Fruit fly (Drosophila melanogaster): ENCODE data around the gene Ype.
A peak's percentile ranks its signal among the peaks of the same experiment; 100 is the strongest.

The Ype gene

DNA sequence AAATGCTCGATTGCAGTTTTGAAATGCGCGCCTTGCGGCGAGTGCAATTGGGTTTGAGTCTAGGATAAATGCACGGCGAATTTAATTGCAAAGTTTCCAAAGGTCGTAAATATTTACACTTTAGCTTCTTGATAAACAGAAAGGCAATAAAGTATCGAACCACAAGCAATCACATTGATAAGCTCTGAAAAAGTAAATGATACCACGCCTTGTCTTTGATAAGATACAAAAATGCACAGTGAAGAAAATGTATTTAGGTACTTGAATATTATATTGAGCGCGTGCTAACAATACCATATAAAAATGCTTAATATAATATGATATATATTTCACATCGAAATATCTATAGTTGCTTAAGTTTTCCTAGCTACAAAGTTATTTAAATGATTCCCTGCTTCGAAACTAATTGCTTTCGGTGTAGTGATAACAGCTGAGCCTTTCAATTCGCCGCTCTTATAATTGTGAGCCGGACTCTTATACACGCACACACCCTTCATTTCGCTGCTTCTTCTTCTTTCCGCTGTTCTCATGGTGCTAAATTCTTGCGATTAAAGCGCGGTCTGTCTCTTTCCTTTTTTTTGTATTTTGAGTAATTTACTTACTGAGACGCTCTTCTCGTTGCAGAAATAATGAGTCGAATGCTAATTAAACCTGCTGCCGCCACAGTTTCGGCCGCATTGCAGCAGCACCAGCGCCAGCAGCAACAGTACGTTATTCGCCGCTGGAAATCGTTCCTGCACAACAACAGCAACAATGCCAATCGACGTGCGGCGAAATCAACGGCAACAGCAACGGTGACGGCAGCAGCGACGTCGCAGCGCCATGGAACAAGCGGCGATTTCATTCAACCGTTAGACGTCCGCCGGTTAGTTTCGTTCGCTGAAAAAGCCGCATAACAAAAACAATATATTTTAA, 13.7 kb downstream of the Ype start (continued):
- TF ChIP-seq CG12071 (GFP tag; optimal IDR thresholded peaks at IDR 0.05) = peak; percentile 73
- peak; percentile 63 for TF ChIP-seq scrt (GFP tag; optimal IDR thresholded peaks at IDR 0.05)
- TF ChIP-seq jing (GFP tag; optimal IDR thresholded peaks at IDR 0.05) = peak; percentile 49
- peak; percentile 82 for TF ChIP-seq CG3407 (GFP tag; optimal IDR thresholded peaks at IDR 0.05)
- no peak for TF ChIP-seq pfk (GFP tag; optimal IDR thresholded peaks at IDR 0.05)
- peak; percentile 27 for TF ChIP-seq CG31388 (GFP tag; optimal IDR thresholded peaks at IDR 0.05)
- TF ChIP-seq Max (GFP tag; optimal IDR thresholded peaks at IDR 0.05) = peak; percentile 79
- TF ChIP-seq trem (tag; optimal IDR thresholded peaks at IDR 0.05) = peak; percentile 66
- peak; percentile 81 for TF ChIP-seq tgo (GFP tag; IDR thresholded peaks at IDR 0.05)
- TF ChIP-seq CG17829 (tag; optimal IDR thresholded peaks at IDR 0.05) = peak; percentile 88
- TF ChIP-seq CG3163 (GFP tag; optimal IDR thresholded peaks at IDR 0.05) = no peak
- TF ChIP-seq CG30431 (GFP tag; optimal IDR thresholded peaks at IDR 0.05) = peak; percentile 66
- TF ChIP-seq CG14014 (GFP tag; IDR thresholded peaks at IDR 0.05) = peak; percentile 66; the same call in 1 of the 2 replicates
- peak; percentile 70 for TF ChIP-seq CG10147 (GFP tag; optimal IDR thresholded peaks at IDR 0.05)
- TF ChIP-seq cato (GFP tag; optimal IDR thresholded peaks at IDR 0.05; ENCODE audit: borderline replicate concordance) = peak; percentile 58
- TF ChIP-seq sr (GFP tag; IDR thresholded peaks at IDR 0.05) = no peak
- peak; percentile 85 for TF ChIP-seq phol (tag; optimal IDR thresholded peaks at IDR 0.05)
- peak; percentile 26 for TF ChIP-seq HLH54F (GFP tag; optimal IDR thresholded peaks at IDR 0.05)
- TF ChIP-seq CG1647 (GFP tag; optimal IDR thresholded peaks at IDR 0.05) = peak; percentile 29
- peak; percentile 79; the same call in 2 of the 3 replicates for TF ChIP-seq z (GFP tag; IDR thresholded peaks at IDR 0.05)
- peak; percentile 64 for TF ChIP-seq CG13894 (tag; optimal IDR thresholded peaks at IDR 0.05)
- peak; percentile 88 for TF ChIP-seq unpg (GFP tag; optimal IDR thresholded peaks at IDR 0.05)
- peak; percentile 92 for TF ChIP-seq vvl (GFP tag; IDR thresholded peaks at IDR 0.05)
- TF ChIP-seq CG11085 (GFP tag; IDR thresholded peaks at IDR 0.05) = peak; percentile 73
- TF ChIP-seq onecut (GFP tag; IDR thresholded peaks at IDR 0.05) = peak; percentile 32; the same call in 1 of the 2 replicates
- peak; percentile 89 for TF ChIP-seq Atf6 (GFP tag; IDR thresholded peaks at IDR 0.05)
- TF ChIP-seq HmgZ (tag; optimal IDR thresholded peaks at IDR 0.05) = peak; percentile 85
- peak; percentile 80 for TF ChIP-seq caup (GFP tag; optimal IDR thresholded peaks at IDR 0.05; ENCODE audit: severe bottlenecking)
- TF ChIP-seq crp (GFP tag; optimal IDR thresholded peaks at IDR 0.05) = peak in 1 of 2 experiments; percentile 76
- TF ChIP-seq gsb-n (tag; optimal IDR thresholded peaks at IDR 0.05) = peak; percentile 83
- peak in 1 of 2 experiments; percentile 50 for TF ChIP-seq insv (GFP tag; optimal IDR thresholded peaks at IDR 0.05)
- peak; percentile 40 for TF ChIP-seq CG12744 (GFP tag; optimal IDR thresholded peaks at IDR 0.05)
- no peak for TF ChIP-seq pum (GFP tag; optimal IDR thresholded peaks at IDR 0.05)
- TF ChIP-seq Camta (GFP tag; optimal IDR thresholded peaks at IDR 0.05) = peak; percentile 58
- TF ChIP-seq Sox102F (GFP tag; optimal IDR thresholded peaks at IDR 0.05) = peak; percentile 89
- TF ChIP-seq CG16863 (GFP tag; optimal IDR thresholded peaks at IDR 0.05) = peak; percentile 61
- TF ChIP-seq CG2202 (tag; optimal IDR thresholded peaks at IDR 0.05) = peak; percentile 25
- peak; percentile 68 for TF ChIP-seq CG12942 (GFP tag; optimal IDR thresholded peaks at IDR 0.05)
- TF ChIP-seq D19B (GFP tag; optimal IDR thresholded peaks at IDR 0.05) = peak; percentile 67
- TF ChIP-seq CG1603 (tag; optimal IDR thresholded peaks at IDR 0.05) = peak; percentile 74
- TF ChIP-seq CG43689 (GFP tag; IDR thresholded peaks at IDR 0.05) = peak; percentile 71
- peak; percentile 61; the same call in 1 of the 3 replicates for TF ChIP-seq CG7357 (GFP tag; IDR thresholded peaks at IDR 0.05)
- peak; percentile 37 for TF ChIP-seq Ravus (GFP tag; IDR thresholded peaks at IDR 0.05)
- peak; percentile 83 for TF ChIP-seq CG11504 (tag; optimal IDR thresholded peaks at IDR 0.05)
- TF ChIP-seq tin (GFP tag; optimal IDR thresholded peaks at IDR 0.05) = peak; percentile 81
- no peak for TF ChIP-seq zen2 (GFP tag; IDR thresholded peaks at IDR 0.05; ENCODE audit: partially characterized antibody)
- TF ChIP-seq dati (GFP tag; IDR thresholded peaks at IDR 0.05) = 0 out of 2 replicates have a peak, but pooled peaks have one; percentile 2
- peak; percentile 80 for TF ChIP-seq Hr3 (GFP tag; optimal IDR thresholded peaks at IDR 0.05)
